Worm (Caenorhabditis elegans): Measurements from ENCODE around the gene C28G1.10.

C28G1.10 gene

DNA sequence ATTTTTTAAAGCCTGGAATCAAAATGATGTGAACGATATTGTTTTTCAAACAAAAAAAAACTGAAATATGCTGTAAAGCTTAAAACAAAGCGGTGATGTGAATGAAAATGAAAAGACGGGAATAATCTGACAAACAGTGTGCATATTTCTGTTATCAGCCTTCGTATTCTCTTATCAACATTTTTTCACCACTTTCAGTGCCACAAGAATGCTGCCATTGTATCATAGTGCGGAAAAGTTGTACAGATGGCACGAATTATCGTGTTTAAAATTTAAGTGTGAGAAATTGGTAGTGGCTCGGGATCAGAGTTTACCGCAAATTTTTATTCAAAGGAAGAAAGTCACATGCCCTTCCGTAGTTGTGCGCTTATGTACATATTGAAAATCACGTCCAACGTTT lies 22.5 kb upstream of the C28G1.10 start, which contains the start of gene ifd-1 (continued):
- TF ChIP-seq fos-1 (tag; optimal IDR thresholded peaks at IDR 0.05) (no peak), zfp-3 (GFP tag; conservative IDR thresholded peaks at IDR 0.05) (no peak), unc-130 (GFP tag; optimal IDR thresholded peaks at IDR 0.05) (no peak), dmd-9 (GFP tag; IDR thresholded peaks at IDR 0.05) (no peak), nhr-76 (tag; optimal IDR thresholded peaks at IDR 0.05) (no peak), nhr-102 (tag; optimal IDR thresholded peaks at IDR 0.05) (no peak)

DNA sequence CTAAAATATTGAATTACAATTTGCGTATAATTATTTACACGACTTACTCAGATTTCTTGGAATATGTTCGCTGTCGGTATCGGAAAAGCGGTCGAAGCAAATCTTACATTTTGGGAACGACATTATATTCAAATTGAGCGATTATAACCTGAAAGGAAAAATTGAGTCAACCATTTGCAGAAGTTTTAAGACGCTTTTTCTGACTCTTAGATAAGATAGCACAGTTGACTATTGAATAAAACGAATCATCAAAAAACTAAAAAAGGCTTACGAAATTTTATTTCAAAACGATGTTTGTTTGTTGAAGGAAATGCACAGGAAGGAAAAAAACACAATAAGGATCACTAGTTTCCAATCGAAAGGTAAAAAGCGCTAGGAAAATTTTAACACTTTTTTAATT lies 18.6 kb upstream of the C28G1.10 start, which contains the start of gene rcs-1:
TSS of gene rcs-1 (minus strand) at position 176 of the 400 bp plus-strand sequence.
- TF ChIP-seq unc-39 (tag; optimal IDR thresholded peaks at IDR 0.05) (no peak), daf-16 (GFP tag; optimal IDR thresholded peaks at IDR 0.05) (no peak), daf-16 (tag; optimal IDR thresholded peaks at IDR 0.05) (peak; percentile 6), pqm-1 (tag; optimal IDR thresholded peaks at IDR 0.05) (peak; percentile 54)

DNA sequence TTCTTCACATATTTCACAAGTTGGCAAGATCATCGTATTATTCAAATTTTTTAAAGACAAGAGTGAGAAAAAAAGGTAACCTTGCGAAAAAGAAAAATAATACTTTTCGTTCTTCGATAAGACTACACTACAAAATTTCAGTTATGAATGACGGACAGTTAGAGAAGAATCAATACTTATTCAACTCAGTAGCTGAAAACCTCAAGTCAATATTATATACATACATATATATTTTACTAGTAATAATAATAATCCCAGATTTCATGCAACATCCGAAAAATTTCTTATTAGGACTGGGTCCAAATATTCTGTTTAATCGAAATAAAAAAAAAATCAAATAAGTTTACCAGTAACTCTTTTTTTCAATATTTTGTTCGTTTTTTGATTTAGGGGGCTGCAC lies 15.8 kb upstream of the C28G1.10 start, which contains the start of gene C28G1.6:
TSS of gene C28G1.6 (minus strand) at position 101 of the 400 bp plus-strand sequence.
- no peak for TF ChIP-seq nhr-11 (tag; optimal IDR thresholded peaks at IDR 0.05)
- peak; percentile 17 for TF ChIP-seq pqm-1 (tag; optimal IDR thresholded peaks at IDR 0.05)
- TF ChIP-seq daf-19 (GFP tag; conservative IDR thresholded peaks at IDR 0.05): no peak
- no peak for TF ChIP-seq daf-16 (GFP tag; optimal IDR thresholded peaks at IDR 0.05)
- TF ChIP-seq daf-16 (tag; optimal IDR thresholded peaks at IDR 0.05): peak; percentile 36
- TF ChIP-seq spr-1 (tag; optimal IDR thresholded peaks at IDR 0.05): no peak
- peak; percentile 12; the same call in 1 of the 2 replicates for TF ChIP-seq dmd-6 (GFP tag; IDR thresholded peaks at IDR 0.05)

DNA sequence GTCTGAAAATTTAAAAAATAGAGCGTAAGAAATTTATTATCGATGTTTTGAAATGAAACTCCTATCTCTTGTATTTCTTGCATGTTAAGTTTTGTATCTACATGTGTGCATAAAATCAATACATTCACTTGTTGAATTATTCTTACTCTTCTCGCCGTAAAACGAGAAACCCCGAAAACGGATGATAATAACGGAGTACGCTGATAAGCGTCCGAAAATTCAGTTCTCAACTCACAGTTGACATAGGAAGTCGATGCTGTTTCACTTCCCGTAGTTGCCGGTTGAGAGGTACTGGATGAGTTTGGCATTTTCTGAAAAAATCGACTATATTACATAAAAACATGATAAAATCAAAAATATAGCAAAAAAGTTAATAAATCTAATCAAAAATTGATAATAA lies 11.5 kb upstream of the C28G1.10 start, which contains the start of gene sec-15:
TSS of gene sec-15 (minus strand) at position 311 of the 400 bp plus-strand sequence.
- TF ChIP-seq nhr-76 (tag; optimal IDR thresholded peaks at IDR 0.05) (no peak), pqm-1 (tag; optimal IDR thresholded peaks at IDR 0.05) (peak; percentile 81), daf-16 (GFP tag; optimal IDR thresholded peaks at IDR 0.05) (no peak), daf-16 (tag; optimal IDR thresholded peaks at IDR 0.05) (peak; percentile 45)

DNA sequence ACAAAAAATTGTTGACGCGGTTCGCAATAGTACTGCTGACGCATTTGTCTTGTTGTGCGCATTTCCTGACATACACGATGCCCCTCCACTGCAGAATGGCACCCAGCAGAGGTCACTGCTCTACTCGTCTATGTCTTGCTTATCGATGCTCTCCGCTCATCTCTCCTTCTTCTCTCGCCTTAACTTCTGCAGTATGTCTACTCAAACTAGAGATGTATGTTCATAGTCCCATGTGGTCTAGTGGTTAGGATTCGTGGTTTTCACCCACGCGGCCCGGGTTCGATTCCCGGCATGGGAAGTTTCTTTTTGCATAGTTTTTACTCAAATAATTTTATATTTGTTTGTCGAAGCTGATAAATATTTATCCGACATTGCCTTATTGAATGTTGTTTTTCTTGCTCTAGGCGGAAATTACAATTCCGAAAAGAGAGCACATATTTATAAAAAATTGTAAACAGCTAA lies 11.0 kb upstream of the C28G1.10 start, which contains the start of gene C28G1.2:
TSS of gene C28G1.2 (plus strand) at position 130 of the 462 bp plus-strand sequence.
- TF ChIP-seq jun-1 (tag; optimal IDR thresholded peaks at IDR 0.05) (peak; percentile 57), ceh-28 (tag; optimal IDR thresholded peaks at IDR 0.05) (peak; percentile 25), set-16 (GFP tag; IDR thresholded peaks at IDR 0.05) (peak; percentile 64), arid-1 (GFP tag; conservative IDR thresholded peaks at IDR 0.05) (peak; percentile 95), ceh-32 (tag; optimal IDR thresholded peaks at IDR 0.05; ENCODE audit: poor library complexity) (no peak), dpl-1 (GFP tag; optimal IDR thresholded peaks at IDR 0.05) (peak; percentile 77), skn-1 (tag; optimal IDR thresholded peaks at IDR 0.05) (no peak), lin-13 (GFP tag; optimal IDR thresholded peaks at IDR 0.05) (peak; percentile 77), attf-4 (tag; optimal IDR thresholded peaks at IDR 0.05) (peak; percentile 46), ctbp-1 (GFP tag; IDR thresholded peaks at IDR 0.05) (peak; percentile 94), dmd-9 (GFP tag; IDR thresholded peaks at IDR 0.05) (peak; percentile 93), zfp-3 (GFP tag; conservative IDR thresholded peaks at IDR 0.05) (peak; percentile 88), sdz-12 (GFP tag; optimal IDR thresholded peaks at IDR 0.05) (peak; percentile 80), ama-1 (optimal IDR thresholded peaks at IDR 0.05) (no peak), ZK337.2 (GFP tag; IDR thresholded peaks at IDR 0.05) (peak; percentile 81), nhr-102 (tag; optimal IDR thresholded peaks at IDR 0.05) (peak; percentile 88), lim-7 (GFP tag; IDR thresholded peaks at IDR 0.05) (peak; percentile 99), aha-1 (tag) (peak; percentile 99), php-3 (GFP tag; IDR thresholded peaks at IDR 0.05) (peak; percentile 78), mxl-3 (GFP tag; optimal IDR thresholded peaks at IDR 0.05) (peak; percentile 87), ceh-62 (tag; optimal IDR thresholded peaks at IDR 0.05) (no peak), zfp-2 (tag; optimal IDR thresholded peaks at IDR 0.05) (peak; percentile 82), F26F4.8 (GFP tag; conservative IDR thresholded peaks at IDR 0.05) (peak; percentile 95), ces-1 (GFP tag; optimal IDR thresholded peaks at IDR 0.05) (peak; percentile 60), nhr-28 (tag; optimal IDR thresholded peaks at IDR 0.05) (peak; percentile 72), ztf-11 (tag; optimal IDR thresholded peaks at IDR 0.05) (no peak), nhr-111 (GFP tag; optimal IDR thresholded peaks at IDR 0.05) (peak; percentile 90), vab-7 (GFP tag; IDR thresholded peaks at IDR 0.05) (peak; percentile 94), egl-43 (GFP tag; IDR thresholded peaks at IDR 0.05) (peak; percentile 99), ceh-44 (GFP tag; IDR thresholded peaks at IDR 0.05) (peak; percentile 94), daf-19 (GFP tag; conservative IDR thresholded peaks at IDR 0.05) (peak; percentile 96), snpc-1.2 (GFP tag; IDR thresholded peaks at IDR 0.05) (no peak; the same call in none of the 2 replicates), nhr-42 (GFP tag; IDR thresholded peaks at IDR 0.05) (peak; percentile 88)

Measured in whole organism, L4 larva.